Worm (Caenorhabditis elegans) whole organism, early embryonic: ENCODE data around the gene Y37E11AM.3.
A peak's percentile ranks its signal among the peaks of the same experiment; 100 is the strongest.

Experiments
- B0310.2 ChIP-seq: sonication (generic microtip); optimal IDR thresholded peaks from 2 replicates; lab custom pipeline; 2016; ENCODE audit warnings: mild to moderate bottlenecking, missing genetic modification characterization, missing compliant biosample characterization
- F13C5.2 ChIP-seq: sonication (generic microtip); optimal IDR thresholded peaks from 2 replicates; lab custom pipeline; 2017; ENCODE audit warnings: mild to moderate bottlenecking, missing genetic modification characterization, inconsistent platforms, missing compliant biosample characterization
- aly-1 ChIP-seq: sonication (generic microtip); optimal IDR thresholded peaks from 2 replicates; lab custom pipeline; 2016; ENCODE audit warnings: missing genetic modification characterization, missing compliant biosample characterization
- ama-1 ChIP-seq: fragments of 150-350 bp; optimal IDR thresholded peaks from 2 replicates; lab custom pipeline; 2014
- ceh-13 ChIP-seq: fragments of 200-800 bp; sonication (Bioruptor generic); optimal IDR thresholded peaks from 2 replicates; lab custom pipeline; 2018; ENCODE audit warnings: mild to moderate bottlenecking, missing genetic modification characterization, missing compliant biosample characterization
- ceh-36 ChIP-seq: sonication (generic microtip); optimal IDR thresholded peaks from 2 replicates; lab custom pipeline; 2016; ENCODE audit warnings: missing genetic modification characterization, inconsistent platforms, missing compliant biosample characterization
- ets-7 ChIP-seq: sonication (generic microtip); optimal IDR thresholded peaks from 2 replicates; lab custom pipeline; 2016; ENCODE audit warnings: missing genotype, missing genetic modification characterization, missing compliant biosample characterization
- flt-1 ChIP-seq: fragments of 200-800 bp; sonication (Bioruptor generic); IDR thresholded peaks from 2 replicates; pipeline ENCODE4 v1.3.6; 2022; ENCODE audit warnings: missing genetic modification characterization, missing compliant biosample characterization
- hmbx-1 ChIP-seq: sonication (generic microtip); optimal IDR thresholded peaks from 2 replicates; lab custom pipeline; 2016; ENCODE audit warnings: mild to moderate bottlenecking, missing genetic modification characterization, missing compliant biosample characterization
- hmg-4 ChIP-seq: fragments of 200-800 bp; sonication (Bioruptor generic); optimal IDR thresholded peaks from 2 replicates; lab custom pipeline; 2018; ENCODE audit warnings: mild to moderate bottlenecking, missing genetic modification characterization, missing compliant biosample characterization
- hnd-1 ChIP-seq: sonication (generic microtip); optimal IDR thresholded peaks from 2 replicates; lab custom pipeline; 2016; ENCODE audit warnings: missing genetic modification characterization, missing compliant biosample characterization
- pes-1 ChIP-seq: fragments of 200-800 bp; sonication (Bioruptor generic); IDR thresholded peaks from 2 replicates; pipeline ENCODE4 v1.3.6; 2022; ENCODE audit warnings: missing genetic modification reagents, missing genetic modification characterization, missing compliant biosample characterization
- scrt-1 ChIP-seq: fragments of 200-800 bp; sonication (Bioruptor generic); IDR thresholded peaks from 2 replicates; pipeline ENCODE4 v1.3.6; 2022; ENCODE audit warnings: missing genetic modification characterization, missing compliant biosample characterization
- sea-1 ChIP-seq: fragments of 200-800 bp; sonication (Bioruptor generic); conservative IDR thresholded peaks from 2 replicates; pipeline ENCODE4 v1.3.6; 2022; ENCODE audit warnings: missing genetic modification characterization, missing compliant biosample characterization
- tbx-11 ChIP-seq: fragments of 200-800 bp; sonication (Bioruptor generic); IDR thresholded peaks from 2 replicates; pipeline ENCODE4 v1.3.6; 2022; ENCODE audit warnings: missing genetic modification characterization, missing compliant biosample characterization
- tbx-37 ChIP-seq: fragments of 200-800 bp; sonication (Bioruptor generic); conservative IDR thresholded peaks from 2 replicates; pipeline ENCODE4 v1.3.6; 2022; ENCODE audit warnings: missing genetic modification reagents, missing genetic modification characterization, missing compliant biosample characterization
- tra-4 ChIP-seq: sonication (generic microtip); optimal IDR thresholded peaks from 2 replicates; lab custom pipeline; 2017; ENCODE audit warnings: missing genetic modification characterization, missing compliant biosample characterization

The Y37E11AM.3 gene

ce11 chrIV:3736244-3736643, 17.3 kb upstream of the Y37E11AM.3 start:
- TF ChIP-seq ets-7, result no peak
- TF ChIP-seq pes-1, result no peak
- TF ChIP-seq scrt-1 (GFP tag; lab: Robert Waterston, UW), result no peak
- TF ChIP-seq ama-1, result no peak
- TF ChIP-seq ceh-36 (tag; lab: Kevin White, UChicago), result no peak
- TF ChIP-seq aly-1 (tag; lab: Kevin White, UChicago), result no peak

ce11 chrIV:3733287-3733686, 14.3 kb upstream of the Y37E11AM.3 start:
- TF ChIP-seq ets-7 (no peak), aly-1 (tag; lab: Kevin White, UChicago) (no peak), ceh-13 (GFP tag; lab: Kevin White, UChicago) (no peak), hnd-1 (tag; lab: Kevin White, UChicago) (no peak)

DNA sequence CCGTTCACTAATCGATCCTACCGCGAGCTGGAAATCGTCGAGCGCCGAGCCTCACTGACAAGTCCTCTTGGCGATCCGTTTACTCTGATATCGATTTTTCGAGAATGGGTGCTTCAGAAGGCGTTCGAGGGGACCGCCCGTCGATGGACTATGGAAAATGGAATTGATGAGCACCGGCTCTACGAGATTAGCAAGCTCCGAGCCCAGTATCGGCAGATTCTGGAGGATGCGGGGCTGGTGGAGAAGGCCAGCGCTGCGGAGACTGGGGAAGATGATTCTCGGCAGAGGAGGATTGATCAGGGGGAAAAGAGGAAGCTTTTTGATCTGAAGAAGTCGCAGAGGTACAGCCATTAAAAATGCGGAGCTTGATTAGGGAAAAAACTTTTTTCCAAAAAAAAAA, 12.5 kb upstream of the Y37E11AM.3 start:
- no peak for TF ChIP-seq flt-1 (GFP tag; lab: Robert Waterston, UW)
- no peak for TF ChIP-seq ets-7
- TF ChIP-seq ceh-36 (tag; lab: Kevin White, UChicago), result no peak
- no peak for TF ChIP-seq ceh-13 (GFP tag; lab: Kevin White, UChicago)
- no peak for TF ChIP-seq hmbx-1
- no peak for TF ChIP-seq F13C5.2 (tag; lab: Kevin White, UChicago)
- TF ChIP-seq hnd-1 (tag; lab: Kevin White, UChicago), result no peak
- TF ChIP-seq pes-1, result no peak
- TF ChIP-seq sea-1 (GFP tag; lab: Robert Waterston, UW), result no peak
- no peak for TF ChIP-seq scrt-1 (GFP tag; lab: Robert Waterston, UW)
- no peak for TF ChIP-seq aly-1 (tag; lab: Kevin White, UChicago)
- TF ChIP-seq ama-1, result no peak
- TF ChIP-seq hmg-4 (GFP tag; lab: Kevin White, UChicago), result no peak
- no peak for TF ChIP-seq tra-4 (tag; lab: Kevin White, UChicago)
- TF ChIP-seq B0310.2 (tag; lab: Kevin White, UChicago), result no peak
- no peak for TF ChIP-seq tbx-37 (GFP tag; lab: Robert Waterston, UW)
- no peak for TF ChIP-seq tbx-11 (GFP tag; lab: Robert Waterston, UW)

ce11 chrIV:3725845-3726244, 6.9 kb upstream of the Y37E11AM.3 start, which contains the start of gene smgl-2:
Gene smgl-2, plus strand, starts transcription at chrIV:3726164.
- no peak for TF ChIP-seq tbx-11 (GFP tag; lab: Robert Waterston, UW)
- TF ChIP-seq F13C5.2 (tag; lab: Kevin White, UChicago), result peak; percentile 78
- TF ChIP-seq hmg-4 (GFP tag; lab: Kevin White, UChicago), result peak; percentile 21

ce11 chrIV:3725361-3725760, 6.4 kb upstream of the Y37E11AM.3 start, which contains the start of gene Y37E11AM.2:
Gene Y37E11AM.2, minus strand, starts transcription at chrIV:3725461.
- TF ChIP-seq pes-1 (no peak), flt-1 (GFP tag; lab: Robert Waterston, UW) (no peak), tbx-11 (GFP tag; lab: Robert Waterston, UW) (no peak), ets-7 (no peak)

DNA sequence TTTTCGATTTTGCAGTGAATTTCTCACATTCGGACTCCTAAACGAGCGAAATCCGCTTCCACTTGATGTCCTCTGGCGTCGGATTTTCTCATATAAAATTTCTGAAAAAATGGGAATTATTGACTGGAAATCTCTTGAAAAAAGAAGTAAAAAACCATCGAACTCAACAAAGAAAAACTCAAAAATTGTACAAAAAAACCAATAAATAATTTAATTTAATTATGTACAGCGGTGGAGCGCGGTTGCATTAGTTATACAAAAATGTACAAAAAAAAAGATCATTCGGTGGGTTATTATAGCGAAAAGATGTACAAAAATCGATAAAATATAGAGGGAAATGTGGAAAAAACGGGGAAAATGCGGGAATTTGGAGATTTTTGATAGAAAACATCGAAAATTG, 3.7 kb upstream of the Y37E11AM.3 start, which contains the start of gene Y37E11AM.4:
TSS of gene Y37E11AM.4 (minus strand) at position 101 of the 400 bp plus-strand sequence.
- TF ChIP-seq hmg-4 (GFP tag; lab: Kevin White, UChicago) (no peak), hnd-1 (tag; lab: Kevin White, UChicago) (no peak), sea-1 (GFP tag; lab: Robert Waterston, UW) (no peak), pes-1 (no peak), ceh-13 (GFP tag; lab: Kevin White, UChicago) (no peak), ceh-36 (tag; lab: Kevin White, UChicago) (no peak), tbx-37 (GFP tag; lab: Robert Waterston, UW) (no peak), tra-4 (tag; lab: Kevin White, UChicago) (no peak), aly-1 (tag; lab: Kevin White, UChicago) (no peak), hmbx-1 (no peak), tbx-11 (GFP tag; lab: Robert Waterston, UW) (no peak), ets-7 (no peak), F13C5.2 (tag; lab: Kevin White, UChicago) (no peak), ama-1 (no peak), flt-1 (GFP tag; lab: Robert Waterston, UW) (no peak), scrt-1 (GFP tag; lab: Robert Waterston, UW) (no peak), B0310.2 (tag; lab: Kevin White, UChicago) (no peak)

ce11 chrIV:3721973-3722372, 3.0 kb upstream of the Y37E11AM.3 start:
- TF ChIP-seq B0310.2 (tag; lab: Kevin White, UChicago) (no peak), F13C5.2 (tag; lab: Kevin White, UChicago) (no peak), ceh-36 (tag; lab: Kevin White, UChicago) (no peak), hnd-1 (tag; lab: Kevin White, UChicago) (no peak), ama-1 (no peak), ets-7 (no peak), aly-1 (tag; lab: Kevin White, UChicago) (no peak), tbx-11 (GFP tag; lab: Robert Waterston, UW) (no peak), flt-1 (GFP tag; lab: Robert Waterston, UW) (no peak), tra-4 (tag; lab: Kevin White, UChicago) (no peak), tbx-37 (GFP tag; lab: Robert Waterston, UW) (no peak), pes-1 (no peak), hmbx-1 (no peak), ceh-13 (GFP tag; lab: Kevin White, UChicago) (no peak)

DNA sequence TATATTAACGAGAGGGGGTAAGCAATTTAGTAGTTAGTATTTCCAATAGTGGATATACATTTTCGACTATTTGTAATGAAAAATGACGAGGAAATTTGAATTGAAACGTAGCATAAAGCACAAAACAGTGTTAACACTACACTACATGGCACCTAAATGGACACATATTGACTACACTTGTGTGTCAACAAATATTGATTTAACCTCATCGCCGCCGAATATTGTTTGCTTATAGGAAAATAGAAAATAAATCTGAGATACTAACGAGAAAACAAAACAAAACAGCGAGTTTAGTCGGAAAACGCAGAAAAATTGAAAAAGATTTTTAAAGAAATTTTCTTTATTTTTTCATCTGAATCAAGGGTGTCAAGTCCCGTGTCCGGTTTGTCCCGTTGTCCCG, 1.7 kb upstream of the Y37E11AM.3 start:
- TF ChIP-seq ceh-36 (tag; lab: Kevin White, UChicago), result no peak
